Fruit fly (Drosophila melanogaster) ovary, adult (tissue): ENCODE data around the gene Hs2st.

Source experiments
- CG17801 ChIP-seq: fragments of 200-800 bp; optimal IDR thresholded peaks from 2 replicates; lab custom pipeline; 2019; ENCODE audit warnings: missing biosample characterization, mild to moderate bottlenecking, missing genetic modification characterization, moderate library complexity; ENCODE audit not compliant: partially characterized antibody

Gene Hs2st

dm6 chr2L:19393703-19394210 lies 50.8 kb downstream of the Hs2st start, which contains the start of gene CG31798:
Gene CG31798 (plus strand): TSS chr2L:19394160.
- TF ChIP-seq CG17801 (GFP tag; lab: Kevin White, UChicago): no peak
